Fruit fly (Drosophila melanogaster): ENCODE measurements around the gene Acer.

- TF ChIP-seq psq (optimal IDR thresholded peaks at IDR 0.05), result no peak
- no peak for TF ChIP-seq insv (optimal IDR thresholded peaks at IDR 0.05)
- no peak for TF ChIP-seq h (optimal IDR thresholded peaks at IDR 0.05)
- no peak for TF ChIP-seq ttk (optimal IDR thresholded peaks at IDR 0.05)
Measured at dm6 chr2L:8541469-8542233, 19.9 kb downstream of the Acer start, which contains the start of gene Sema1a.

Data from Kc167 (cell line).